Worm (Caenorhabditis elegans): Measurements from ENCODE around the gene arl-1.

- TF ChIP-seq flt-1 (GFP tag; IDR thresholded peaks at IDR 0.05) (peak; percentile 89), ztf-23 (GFP tag; IDR thresholded peaks at IDR 0.05) (peak; percentile 92), tab-1 (GFP tag; IDR thresholded peaks at IDR 0.05) (peak; percentile 24; the same call in 1 of the 2 replicates), med-1 (GFP tag; optimal IDR thresholded peaks at IDR 0.05; ENCODE audit: insufficient read depth) (no peak), T22C8.4 (GFP tag; IDR thresholded peaks at IDR 0.05) (peak; percentile 52), ref-1 (GFP tag; conservative IDR thresholded peaks at IDR 0.05) (peak; percentile 46)
Measured at ce11 chrII:8561227-8561626, 20.6 kb upstream of the arl-1 start, which contains the start of gene iff-2.

Data from whole organism, midembryonic.